Worm (Caenorhabditis elegans) whole organism, L2 larva: Measurements from ENCODE around the gene cas-1.

Experiments
- F13H6.1 ChIP-seq: sonication (generic microtip); optimal IDR thresholded peaks from 2 replicates; lab custom pipeline; 2016; ENCODE audit warnings: missing genetic modification characterization, missing compliant biosample characterization
- Y55F3AM.14 ChIP-seq: fragments of 200-800 bp; sonication (Bioruptor generic); optimal IDR thresholded peaks from 2 replicates; lab custom pipeline; 2018; ENCODE audit warnings: mild to moderate bottlenecking, missing genetic modification characterization, missing compliant biosample characterization
- ZK546.5 ChIP-seq: sonication (generic microtip); optimal IDR thresholded peaks from 2 replicates; lab custom pipeline; 2017; ENCODE audit warnings: missing biosample characterization, missing genetic modification characterization
- aly-2 ChIP-seq: fragments of 150-350 bp; optimal IDR thresholded peaks from 2 replicates; lab custom pipeline; 2014; ENCODE audit warnings: missing biosample characterization, missing genetic modification characterization
- ama-1 ChIP-seq: fragments of 150-350 bp; optimal IDR thresholded peaks from 2 replicates; lab custom pipeline; 2018; ENCODE audit warnings: inconsistent platforms
- blmp-1 ChIP-seq: sonication (generic microtip); optimal IDR thresholded peaks from 2 replicates; lab custom pipeline; 2017; ENCODE audit warnings: missing genetic modification characterization, mild to moderate bottlenecking, missing compliant biosample characterization, antibody characterized with exemption, moderate library complexity; ENCODE audit not compliant: insufficient read depth
- ceh-16 ChIP-seq: fragments of 150-350 bp; optimal IDR thresholded peaks from 2 replicates; lab custom pipeline; 2014; ENCODE audit warnings: missing biosample characterization, missing genetic modification characterization
- crh-2 ChIP-seq: sonication (generic microtip); optimal IDR thresholded peaks from 2 replicates; lab custom pipeline; 2017; ENCODE audit warnings: missing biosample characterization, missing genetic modification characterization
- elt-1 ChIP-seq: fragments of 150-350 bp; optimal IDR thresholded peaks from 2 replicates; lab custom pipeline; 2014; ENCODE audit warnings: missing biosample characterization, missing genetic modification characterization
- elt-3 ChIP-seq: sonication (generic microtip); optimal IDR thresholded peaks from 2 replicates; lab custom pipeline; 2017; ENCODE audit warnings: missing biosample characterization, missing genetic modification characterization
- fos-1 ChIP-seq: fragments of 150-350 bp; optimal IDR thresholded peaks from 2 replicates; lab custom pipeline; 2014; ENCODE audit warnings: missing biosample characterization, missing genetic modification characterization
- gmeb-1 ChIP-seq: fragments of 150-350 bp; optimal IDR thresholded peaks from 2 replicates; lab custom pipeline; 2014; ENCODE audit warnings: missing biosample characterization, missing genetic modification characterization
- lin-11 ChIP-seq: fragments of 150-350 bp; sonication (generic microtip); optimal IDR thresholded peaks from 2 replicates; lab custom pipeline; 2014; ENCODE audit warnings: missing biosample characterization, missing genetic modification characterization, inconsistent platforms, mixed read lengths
- lin-13 ChIP-seq: fragments of 150-350 bp; optimal IDR thresholded peaks from 2 replicates; lab custom pipeline; 2014; ENCODE audit warnings: missing biosample characterization, missing genetic modification reagents, missing genetic modification characterization
- mab-5 ChIP-seq: fragments of 150-350 bp; optimal IDR thresholded peaks from 2 replicates; lab custom pipeline; 2014; ENCODE audit warnings: missing biosample characterization, missing genetic modification characterization
- nhr-10 ChIP-seq: sonication (generic microtip); optimal IDR thresholded peaks from 2 replicates; lab custom pipeline; 2017; ENCODE audit warnings: missing biosample characterization, missing genetic modification characterization
- nhr-11 ChIP-seq: fragments of 150-350 bp; optimal IDR thresholded peaks from 2 replicates; lab custom pipeline; 2014; ENCODE audit warnings: missing biosample characterization, missing genetic modification characterization
- nhr-129 ChIP-seq: fragments of 150-350 bp; optimal IDR thresholded peaks from 2 replicates; lab custom pipeline; 2014; ENCODE audit warnings: missing biosample characterization, missing genetic modification characterization
- nhr-237 ChIP-seq: fragments of 150-350 bp; optimal IDR thresholded peaks from 2 replicates; lab custom pipeline; 2014; ENCODE audit warnings: missing biosample characterization, missing genetic modification characterization
- nhr-6 ChIP-seq: fragments of 150-350 bp; optimal IDR thresholded peaks from 2 replicates; lab custom pipeline; 2014; ENCODE audit warnings: missing biosample characterization, missing genetic modification characterization
- nhr-77 ChIP-seq: fragments of 150-350 bp; optimal IDR thresholded peaks from 2 replicates; lab custom pipeline; 2014; ENCODE audit warnings: missing biosample characterization, missing genetic modification characterization
- peb-1 ChIP-seq: fragments of 150-350 bp; optimal IDR thresholded peaks from 2 replicates; lab custom pipeline; 2014; ENCODE audit warnings: missing biosample characterization, missing genetic modification characterization
- sem-4 ChIP-seq: fragments of 150-350 bp; optimal IDR thresholded peaks from 2 replicates; lab custom pipeline; 2014; ENCODE audit warnings: missing biosample characterization, missing genetic modification reagents, missing genetic modification characterization
- sma-3 ChIP-seq: sonication (generic microtip); optimal IDR thresholded peaks from 2 replicates; lab custom pipeline; 2016; ENCODE audit warnings: missing genetic modification reagents, missing genetic modification characterization, missing compliant biosample characterization
- sma-9 ChIP-seq, 2 experiments: fragments of 150-350 bp in 1 of 2; sonication (generic microtip) in 1 of 2; optimal IDR thresholded peaks; 2 replicates each; lab custom pipeline; 2014 to 2016; ENCODE audit warnings: missing genetic modification characterization in 2 of 2, mild to moderate bottlenecking in 1 of 2, missing biosample characterization in 1 of 2, missing compliant biosample characterization in 1 of 2, missing genetic modification reagents in 1 of 2, moderate library complexity in 1 of 2
- snpc-4 ChIP-seq: fragments of 150-350 bp; optimal IDR thresholded peaks from 2 replicates; lab custom pipeline; 2014; ENCODE audit warnings: missing biosample characterization, missing genetic modification characterization
- unc-55 ChIP-seq: fragments of 150-350 bp; sonication (generic microtip); optimal IDR thresholded peaks from 3 replicates; lab custom pipeline; 2014; ENCODE audit warnings: missing biosample characterization, missing genetic modification reagents, missing genetic modification characterization
- unc-62 ChIP-seq: fragments of 150-350 bp; optimal IDR thresholded peaks from 2 replicates; lab custom pipeline; 2014; ENCODE audit warnings: missing biosample characterization, missing genetic modification reagents, missing genetic modification characterization
- zag-1 ChIP-seq: fragments of 150-350 bp; optimal IDR thresholded peaks from 2 replicates; lab custom pipeline; 2014; ENCODE audit warnings: missing biosample characterization, missing genetic modification characterization
- ztf-1 ChIP-seq: fragments of 200-800 bp; sonication (Bioruptor generic); conservative IDR thresholded peaks from 2 replicates; pipeline ENCODE4 v1.3.6; 2022; ENCODE audit warnings: missing genetic modification characterization, missing compliant biosample characterization
- ztf-11 ChIP-seq: sonication (generic microtip); optimal IDR thresholded peaks from 2 replicates; lab custom pipeline; 2017; ENCODE audit warnings: missing biosample characterization, missing genetic modification characterization
- ztf-4 ChIP-seq: fragments of 150-350 bp; optimal IDR thresholded peaks from 2 replicates; lab custom pipeline; 2014; ENCODE audit warnings: missing biosample characterization, missing genetic modification characterization

cas-1 gene

DNA sequence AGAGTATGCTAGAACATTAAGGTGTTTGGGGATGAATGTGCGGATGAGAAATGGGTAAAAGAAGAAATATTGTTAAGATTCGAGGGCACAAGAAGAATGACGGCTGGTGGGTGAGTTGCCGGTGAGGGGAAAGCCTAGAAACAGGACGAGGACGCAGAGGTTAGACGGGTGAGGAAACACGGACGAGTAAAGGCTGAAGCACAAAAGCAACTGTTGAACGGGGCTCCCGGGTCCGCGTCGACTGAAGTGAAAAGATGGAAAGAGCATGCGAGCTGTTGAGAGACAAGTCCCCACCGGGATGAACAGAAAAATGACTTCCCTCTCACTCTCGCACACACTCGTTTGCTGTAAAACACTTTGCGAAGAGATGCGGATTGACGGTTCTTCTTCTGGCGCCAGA, 1.5 kb downstream of the cas-1 start:
- TF ChIP-seq ztf-11 (tag; lab: Kevin White, UChicago), result no peak
- peak; percentile 12 for TF ChIP-seq sma-9 (GFP tag; optimal IDR thresholded peaks at IDR 0.05; lab: Kevin White, UChicago)
- no peak for TF ChIP-seq sma-9 (tag; optimal IDR thresholded peaks at IDR 0.05; lab: Kevin White, UChicago)
- no peak for TF ChIP-seq Y55F3AM.14 (GFP tag; lab: Kevin White, UChicago)
- TF ChIP-seq nhr-6 (tag; lab: Kevin White, UChicago), result no peak
- TF ChIP-seq ztf-4 (tag; lab: Kevin White, UChicago), result no peak
- no peak for TF ChIP-seq nhr-11 (tag; lab: Kevin White, UChicago)
- no peak for TF ChIP-seq gmeb-1 (tag; lab: Kevin White, UChicago)
- TF ChIP-seq sem-4 (tag; lab: Kevin White, UChicago), result no peak
- no peak for TF ChIP-seq crh-2 (tag; lab: Kevin White, UChicago)
- TF ChIP-seq ceh-16 (tag; lab: Kevin White, UChicago), result no peak
- no peak for TF ChIP-seq nhr-77 (tag; lab: Kevin White, UChicago)
- TF ChIP-seq unc-62 (GFP tag; lab: Kevin White, UChicago), result no peak
- TF ChIP-seq F13H6.1 (tag; lab: Kevin White, UChicago), result peak; percentile 50
- no peak for TF ChIP-seq nhr-10 (tag; lab: Kevin White, UChicago)

DNA sequence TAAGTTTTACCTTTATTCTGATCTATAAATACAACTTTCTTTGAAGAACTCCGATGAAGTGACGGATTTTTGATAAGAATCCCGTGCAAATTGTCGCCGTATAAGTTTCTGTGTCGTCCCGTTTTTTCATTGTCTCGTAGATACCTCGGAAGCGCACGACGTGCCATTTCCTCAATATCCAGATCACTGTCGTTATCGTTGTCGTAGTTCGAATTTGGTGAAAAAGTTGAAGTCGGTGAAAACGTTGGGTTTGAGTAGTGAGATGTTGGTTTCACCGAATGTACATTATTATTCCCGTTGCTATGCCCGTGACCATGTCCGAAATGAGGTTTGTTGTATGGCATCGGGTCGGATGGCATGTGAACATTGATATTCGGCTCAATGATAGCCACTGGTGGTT, 3.8 kb downstream of the cas-1 start:
- TF ChIP-seq fos-1 (tag; lab: Kevin White, UChicago) (no peak), ztf-1 (GFP tag; lab: Robert Waterston, UW) (no peak), blmp-1 (tag; lab: Kevin White, UChicago) (no peak), aly-2 (tag; lab: Kevin White, UChicago) (no peak), nhr-129 (tag; lab: Kevin White, UChicago) (no peak), elt-3 (tag; lab: Kevin White, UChicago) (no peak), sma-9 (GFP tag; optimal IDR thresholded peaks at IDR 0.05; lab: Kevin White, UChicago) (no peak), sma-9 (tag; optimal IDR thresholded peaks at IDR 0.05; lab: Kevin White, UChicago) (no peak), sem-4 (tag; lab: Kevin White, UChicago) (no peak), gmeb-1 (tag; lab: Kevin White, UChicago) (no peak), ceh-16 (tag; lab: Kevin White, UChicago) (no peak), snpc-4 (tag; lab: Kevin White, UChicago) (no peak), lin-13 (GFP tag; lab: Kevin White, UChicago) (no peak), ama-1 (no peak), Y55F3AM.14 (GFP tag; lab: Kevin White, UChicago) (no peak), ztf-4 (tag; lab: Kevin White, UChicago) (no peak), lin-11 (no peak), nhr-237 (tag; lab: Kevin White, UChicago) (no peak), peb-1 (no peak)
- TF ChIP-seq, all 48 proteins: peak for 0

DNA sequence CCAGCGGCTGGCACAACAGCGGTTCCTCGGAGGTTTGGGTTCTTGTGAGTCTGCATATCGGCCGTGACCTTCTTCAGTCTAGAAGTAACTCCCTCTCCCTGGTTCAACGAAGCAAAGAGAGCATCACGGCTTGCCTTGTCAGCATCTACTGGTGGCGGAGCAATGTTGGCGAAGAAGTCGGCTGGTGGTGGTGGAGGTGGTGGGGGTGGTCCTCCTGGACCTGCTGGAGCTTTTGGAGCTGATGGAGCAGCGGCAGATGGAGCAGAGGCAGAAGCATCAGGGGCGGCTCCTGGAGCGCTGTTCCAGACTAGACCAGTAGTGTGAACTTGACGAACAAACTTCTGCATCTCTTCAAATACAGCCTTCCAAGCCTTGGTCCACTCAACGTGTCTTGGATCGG, 4.9 kb downstream of the cas-1 start:
- no peak for TF ChIP-seq elt-3 (tag; lab: Kevin White, UChicago)
- TF ChIP-seq sem-4 (tag; lab: Kevin White, UChicago), result no peak
- TF ChIP-seq sma-3, result no peak

DNA sequence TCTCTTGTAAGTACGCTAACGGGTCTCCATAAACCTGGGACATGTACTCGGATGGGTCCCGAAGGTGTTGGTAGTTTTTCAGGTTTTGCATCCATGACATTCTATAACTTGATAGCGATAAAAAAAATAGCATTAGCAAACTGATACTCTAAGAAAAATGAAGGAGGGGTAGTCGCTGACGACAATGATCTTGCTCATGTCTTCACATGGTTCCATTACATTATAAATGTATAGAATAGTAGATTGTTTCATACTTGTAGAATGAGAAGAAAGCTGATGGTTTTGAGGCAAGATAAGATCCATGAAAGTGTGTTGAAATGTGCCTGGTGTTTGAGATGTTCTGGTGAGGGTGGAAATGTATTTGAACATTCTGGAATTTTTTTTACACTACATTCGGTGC, 6.4 kb downstream of the cas-1 start, which contains the start of gene mec-4:
Gene mec-4, minus strand, starts transcription at position 101 of the 400 bp plus-strand sequence.
- TF ChIP-seq crh-2 (tag; lab: Kevin White, UChicago) (no peak), blmp-1 (tag; lab: Kevin White, UChicago) (no peak), ztf-1 (GFP tag; lab: Robert Waterston, UW) (no peak), lin-13 (GFP tag; lab: Kevin White, UChicago) (no peak), Y55F3AM.14 (GFP tag; lab: Kevin White, UChicago) (no peak), nhr-6 (tag; lab: Kevin White, UChicago) (no peak), unc-55 (GFP tag; lab: Kevin White, UChicago) (peak; percentile 68)

DNA sequence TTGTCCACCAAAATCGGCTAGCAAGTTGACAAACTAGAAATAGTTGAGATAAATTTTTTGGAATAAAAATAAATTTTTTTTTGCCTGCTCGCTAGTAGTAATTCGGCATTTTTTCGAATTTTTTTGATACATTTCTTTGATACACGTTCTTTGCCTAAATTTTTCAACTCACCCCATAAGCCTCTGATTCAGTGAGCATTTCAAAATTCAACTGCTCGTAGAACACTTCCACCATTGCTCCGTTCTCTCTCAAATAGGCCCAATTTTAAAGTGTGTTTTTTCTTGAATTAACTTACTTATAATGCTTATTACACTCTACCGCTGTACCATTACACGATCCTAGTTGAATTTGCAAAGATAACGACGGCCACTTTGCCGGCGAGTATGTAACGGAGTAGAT, 9.9 kb downstream of the cas-1 start:
- TF ChIP-seq peb-1 (no peak), zag-1 (tag; lab: Kevin White, UChicago) (no peak), unc-55 (GFP tag; lab: Kevin White, UChicago) (no peak), nhr-129 (tag; lab: Kevin White, UChicago) (no peak), crh-2 (tag; lab: Kevin White, UChicago) (no peak), ama-1 (no peak), ZK546.5 (tag; lab: Kevin White, UChicago) (no peak), mab-5 (tag; lab: Kevin White, UChicago) (no peak), fos-1 (tag; lab: Kevin White, UChicago) (no peak), Y55F3AM.14 (GFP tag; lab: Kevin White, UChicago) (no peak), sem-4 (tag; lab: Kevin White, UChicago) (no peak), snpc-4 (tag; lab: Kevin White, UChicago) (no peak), elt-3 (tag; lab: Kevin White, UChicago) (no peak), unc-62 (GFP tag; lab: Kevin White, UChicago) (no peak), elt-1 (tag; lab: Kevin White, UChicago) (no peak)
